Worm (Caenorhabditis elegans) whole organism, L1 larva: Measurements from ENCODE around the gene C06H5.14.
"Not testable (repeated sequence)": the region's sequence is repeated elsewhere in the genome, so short reads cannot be mapped to it uniquely, and the experiment has no call there.

Experiments used
- fkh-10 ChIP-seq: sonication (generic microtip); optimal IDR thresholded peaks from 2 replicates; lab custom pipeline; 2017; ENCODE audit warnings: missing biosample characterization, missing genetic modification reagents, missing genetic modification characterization
- lsy-2 ChIP-seq, 2 experiments: fragments of 150-350 bp; optimal IDR thresholded peaks; 2 replicates each; lab custom pipeline; 2014; ENCODE audit warnings: missing biosample characterization in 2 of 2, missing genetic modification characterization in 2 of 2
- skn-1 ChIP-seq: fragments of 150-350 bp; optimal IDR thresholded peaks from 2 replicates; lab custom pipeline; 2014; ENCODE audit warnings: missing biosample characterization, missing genetic modification characterization
- tbx-2 ChIP-seq: sonication (generic microtip); optimal IDR thresholded peaks from 2 replicates; lab custom pipeline; 2016; ENCODE audit warnings: missing genetic modification characterization, missing compliant biosample characterization
- ztf-11 ChIP-seq, 2 experiments: sonication (generic microtip); optimal IDR thresholded peaks; 2 replicates each; lab custom pipeline; 2016 to 2017; ENCODE audit warnings: missing genetic modification characterization in 2 of 2, missing biosample characterization in 1 of 2, missing compliant biosample characterization in 1 of 2

DNA sequence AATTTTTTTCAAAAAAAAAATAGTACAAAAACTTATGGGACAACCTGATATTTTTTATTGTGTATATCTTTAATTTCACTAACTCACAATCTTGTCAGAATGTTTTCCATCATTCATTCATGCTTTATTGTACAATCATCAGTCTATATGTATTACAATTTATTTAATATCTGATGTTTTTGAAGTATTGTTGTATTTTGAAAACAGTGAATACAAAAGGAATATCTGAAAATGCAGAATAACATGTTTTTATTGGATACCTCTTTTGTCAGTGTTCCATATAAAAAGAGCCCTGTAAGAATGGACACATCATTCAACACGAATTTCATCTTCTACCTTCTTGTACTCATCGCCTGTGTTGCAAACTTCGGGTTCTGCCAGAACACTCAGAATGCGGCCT, at the start of gene C06H5.14:
- not testable (repeated sequence) for TF ChIP-seq fkh-10 (GFP tag; lab: Kevin White, UChicago); lsy-2 (tag; optimal IDR thresholded peaks at IDR 0.05; lab: Kevin White, UChicago); skn-1; tbx-2 (tag; lab: Kevin White, UChicago); ztf-11 (tag; optimal IDR thresholded peaks at IDR 0.05; lab: Kevin White, UChicago)
